Worm (Caenorhabditis elegans) whole organism, midembryonic: ENCODE results near the gene M04C3.1.

Experiments
- T22C8.4 ChIP-seq: fragments of 200-800 bp; sonication (Bioruptor generic); IDR thresholded peaks from 2 replicates; pipeline ENCODE4 v1.3.6; 2022; ENCODE audit warnings: missing genetic modification characterization, missing compliant biosample characterization
- cog-1 ChIP-seq: sonication (generic microtip); optimal IDR thresholded peaks from 2 replicates; lab custom pipeline; 2016; ENCODE audit warnings: missing genetic modification characterization, missing compliant biosample characterization
- flt-1 ChIP-seq: fragments of 200-800 bp; sonication (Bioruptor generic); IDR thresholded peaks from 2 replicates; pipeline ENCODE4 v1.3.6; 2022; ENCODE audit warnings: missing genetic modification characterization, missing compliant biosample characterization
- klf-2 ChIP-seq: fragments of 200-800 bp; sonication (Bioruptor generic); conservative IDR thresholded peaks from 2 replicates; pipeline ENCODE4 v1.3.6; 2022; ENCODE audit warnings: missing genetic modification reagents, missing genetic modification characterization, missing compliant biosample characterization
- med-1 ChIP-seq: sonication (generic microtip); optimal IDR thresholded peaks from 2 replicates; lab custom pipeline; 2017; ENCODE audit warnings: missing genetic modification characterization, mild to moderate bottlenecking, missing compliant biosample characterization, antibody characterized with exemption, missing genetic modification reagents; ENCODE audit not compliant: insufficient read depth
- ref-1 ChIP-seq: fragments of 200-800 bp; sonication (Bioruptor generic); conservative IDR thresholded peaks from 2 replicates; pipeline ENCODE4 v1.3.6; 2022; ENCODE audit warnings: missing genetic modification reagents, missing genetic modification characterization, missing compliant biosample characterization
- tab-1 ChIP-seq: fragments of 200-800 bp; sonication (Bioruptor generic); IDR thresholded peaks from 2 replicates; pipeline ENCODE4 v1.3.6; 2022; ENCODE audit warnings: missing genetic modification characterization, missing compliant biosample characterization
- ztf-23 ChIP-seq: fragments of 200-800 bp; sonication (Bioruptor generic); IDR thresholded peaks from 2 replicates; pipeline ENCODE4 v1.3.6; 2022; ENCODE audit warnings: missing genetic modification reagents, missing genetic modification characterization, missing compliant biosample characterization
- ztf-29 ChIP-seq: fragments of 200-800 bp; sonication (Bioruptor generic); IDR thresholded peaks from 2 replicates; pipeline ENCODE4 v1.3.6; 2022; ENCODE audit warnings: missing genetic modification reagents, missing genetic modification characterization, missing compliant biosample characterization

Gene M04C3.1

ce11 chrV:19445442-19445841 lies at the start of gene M04C3.1:
M04C3.1 (minus strand) TSS chrV:19445605.
- no peak for TF ChIP-seq ztf-23 (GFP tag; lab: Robert Waterston, UW)
- no peak for TF ChIP-seq T22C8.4 (GFP tag; lab: Robert Waterston, UW)
- no peak for TF ChIP-seq ref-1 (GFP tag; lab: Robert Waterston, UW)
- no peak for TF ChIP-seq flt-1 (GFP tag; lab: Robert Waterston, UW)
- TF ChIP-seq ztf-29 (GFP tag; lab: Robert Waterston, UW), result no peak
- no peak for TF ChIP-seq med-1 (GFP tag; lab: Kevin White, UChicago)
- no peak for TF ChIP-seq tab-1 (GFP tag; lab: Robert Waterston, UW)
- no peak for TF ChIP-seq cog-1 (tag; lab: Kevin White, UChicago)
- TF ChIP-seq klf-2 (GFP tag; lab: Robert Waterston, UW), result no peak

ce11 chrV:19495145-19495544 lies 49.7 kb upstream of the M04C3.1 start:
- TF ChIP-seq flt-1 (GFP tag; lab: Robert Waterston, UW) (no peak), klf-2 (GFP tag; lab: Robert Waterston, UW) (no peak), med-1 (GFP tag; lab: Kevin White, UChicago) (no peak), T22C8.4 (GFP tag; lab: Robert Waterston, UW) (no peak), ztf-29 (GFP tag; lab: Robert Waterston, UW) (no peak), cog-1 (tag; lab: Kevin White, UChicago) (no peak), ref-1 (GFP tag; lab: Robert Waterston, UW) (no peak), ztf-23 (GFP tag; lab: Robert Waterston, UW) (no peak)

ce11 chrV:19491302-19491701 lies 45.9 kb upstream of the M04C3.1 start, which contains the start of gene Y43F8B.29:
Y43F8B.29 (plus strand) TSS chrV:19491602.
- TF ChIP-seq cog-1 (tag; lab: Kevin White, UChicago) (no peak), klf-2 (GFP tag; lab: Robert Waterston, UW) (no peak), ztf-29 (GFP tag; lab: Robert Waterston, UW) (no peak), tab-1 (GFP tag; lab: Robert Waterston, UW) (no peak), ztf-23 (GFP tag; lab: Robert Waterston, UW) (no peak), ref-1 (GFP tag; lab: Robert Waterston, UW) (no peak), med-1 (GFP tag; lab: Kevin White, UChicago) (no peak), flt-1 (GFP tag; lab: Robert Waterston, UW) (no peak), T22C8.4 (GFP tag; lab: Robert Waterston, UW) (no peak)

ce11 chrV:19490461-19490860 lies 45.1 kb upstream of the M04C3.1 start, which contains the start of gene Y43F8B.7:
Y43F8B.7 (plus strand) TSS chrV:19490761.
- no peak for TF ChIP-seq cog-1 (tag; lab: Kevin White, UChicago)
- TF ChIP-seq T22C8.4 (GFP tag; lab: Robert Waterston, UW), result no peak
- TF ChIP-seq ztf-23 (GFP tag; lab: Robert Waterston, UW), result no peak
- no peak for TF ChIP-seq klf-2 (GFP tag; lab: Robert Waterston, UW)
- no peak for TF ChIP-seq tab-1 (GFP tag; lab: Robert Waterston, UW)
- TF ChIP-seq ref-1 (GFP tag; lab: Robert Waterston, UW), result no peak
- TF ChIP-seq ztf-29 (GFP tag; lab: Robert Waterston, UW), result no peak
- TF ChIP-seq flt-1 (GFP tag; lab: Robert Waterston, UW), result no peak
- no peak for TF ChIP-seq med-1 (GFP tag; lab: Kevin White, UChicago)

- TF ChIP-seq T22C8.4 (GFP tag; lab: Robert Waterston, UW) (no peak), klf-2 (GFP tag; lab: Robert Waterston, UW) (no peak)
Observed at ce11 chrV:19485690-19486089, 40.3 kb upstream of the M04C3.1 start, which contains the start of gene Y43F8B.18. Y43F8B.18 (plus strand) TSS chrV:19485990.

- TF ChIP-seq med-1 (GFP tag; lab: Kevin White, UChicago) (no peak), flt-1 (GFP tag; lab: Robert Waterston, UW) (no peak), T22C8.4 (GFP tag; lab: Robert Waterston, UW) (no peak), klf-2 (GFP tag; lab: Robert Waterston, UW) (no peak), ztf-29 (GFP tag; lab: Robert Waterston, UW) (no peak)
Observed at ce11 chrV:19485261-19485660, 39.9 kb upstream of the M04C3.1 start, which contains the start of gene Y43F8B.28. Y43F8B.28 (plus strand) TSS chrV:19485319.

- TF ChIP-seq med-1 (GFP tag; lab: Kevin White, UChicago), result no peak
- no peak for TF ChIP-seq flt-1 (GFP tag; lab: Robert Waterston, UW)
- no peak for TF ChIP-seq tab-1 (GFP tag; lab: Robert Waterston, UW)
- TF ChIP-seq klf-2 (GFP tag; lab: Robert Waterston, UW), result no peak
- TF ChIP-seq ref-1 (GFP tag; lab: Robert Waterston, UW), result no peak
- TF ChIP-seq cog-1 (tag; lab: Kevin White, UChicago), result no peak
- no peak for TF ChIP-seq ztf-29 (GFP tag; lab: Robert Waterston, UW)
- no peak for TF ChIP-seq T22C8.4 (GFP tag; lab: Robert Waterston, UW)
- no peak for TF ChIP-seq ztf-23 (GFP tag; lab: Robert Waterston, UW)
Observed at ce11 chrV:19484507-19484906, 39.1 kb upstream of the M04C3.1 start, which contains the start of gene Y43F8B.17. Y43F8B.17 (plus strand) TSS chrV:19484721.

- TF ChIP-seq cog-1 (tag; lab: Kevin White, UChicago) (no peak), ztf-23 (GFP tag; lab: Robert Waterston, UW) (no peak), ref-1 (GFP tag; lab: Robert Waterston, UW) (no peak), flt-1 (GFP tag; lab: Robert Waterston, UW) (no peak), med-1 (GFP tag; lab: Kevin White, UChicago) (no peak)
Observed at ce11 chrV:19482535-19482934, 37.1 kb upstream of the M04C3.1 start, which contains the start of gene Y43F8B.22. Y43F8B.22 (plus strand) TSS chrV:19482835.

ce11 chrV:19477852-19478251 lies 32.4 kb upstream of the M04C3.1 start, which contains the start of gene Y43F8B.9:
Y43F8B.9 (plus strand) TSS chrV:19478152.
- TF ChIP-seq T22C8.4 (GFP tag; lab: Robert Waterston, UW) (no peak), ref-1 (GFP tag; lab: Robert Waterston, UW) (no peak), tab-1 (GFP tag; lab: Robert Waterston, UW) (no peak), med-1 (GFP tag; lab: Kevin White, UChicago) (no peak), cog-1 (tag; lab: Kevin White, UChicago) (no peak)
